Fruit fly (Drosophila melanogaster) whole organism: ENCODE measurements around the gene eRF3.

Source experiments
- CG8478 ChIP-seq: fragments of >200 bp; optimal IDR thresholded peaks from 2 replicates; lab custom pipeline; 2018; ENCODE audit warnings: inconsistent platforms
- Dll ChIP-seq: fragments of >200 bp; optimal IDR thresholded peaks from 2 replicates; lab custom pipeline; 2017
- pan ChIP-seq: fragments of >200 bp; optimal IDR thresholded peaks from 2 replicates; lab custom pipeline; 2017

dm6 chr2L:12448082-12448621 lies 13.9 kb downstream of the eRF3 start, which contains the start of the genes CG5421 and Oatp33Eb:
- TF ChIP-seq CG8478 (lab: Kevin White, UChicago) (no peak), pan (lab: Kevin White, UChicago) (no peak), Dll (lab: Kevin White, UChicago) (no peak)
